Worm (Caenorhabditis elegans) whole organism, mixed stage, embryonic: Measurements from ENCODE around the gene hrg-5.

ENCODE experiments used
- M03D4.4 ChIP-seq: sonication (generic microtip); optimal IDR thresholded peaks from 2 replicates; lab custom pipeline; 2017; ENCODE audit warnings: mild to moderate bottlenecking, missing genetic modification characterization, missing compliant biosample characterization
- bed-3 ChIP-seq: fragments of 200-800 bp; sonication (Bioruptor generic); optimal IDR thresholded peaks from 3 replicates; lab custom pipeline; 2018; ENCODE audit warnings: mild to moderate bottlenecking, missing genetic modification characterization, moderate library complexity, missing compliant biosample characterization
- blmp-1 ChIP-seq: fragments of 150-350 bp; optimal IDR thresholded peaks from 2 replicates; lab custom pipeline; 2014; ENCODE audit warnings: missing biosample characterization, missing genetic modification characterization
- ceh-39 ChIP-seq: fragments of 150-350 bp; optimal IDR thresholded peaks from 2 replicates; lab custom pipeline; 2014; ENCODE audit warnings: missing biosample characterization, missing genetic modification characterization
- ceh-43 ChIP-seq: fragments of 200-800 bp; sonication (Bioruptor generic); optimal IDR thresholded peaks from 2 replicates; lab custom pipeline; 2018; ENCODE audit warnings: mild to moderate bottlenecking, missing genetic modification characterization, moderate library complexity, missing compliant biosample characterization
- ceh-83 ChIP-seq: fragments of 200-800 bp; sonication (Bioruptor generic); optimal IDR thresholded peaks from 2 replicates; lab custom pipeline; 2018; ENCODE audit warnings: mild to moderate bottlenecking, missing genetic modification characterization, missing compliant biosample characterization
- ces-1 ChIP-seq: fragments of 150-350 bp; optimal IDR thresholded peaks from 2 replicates; lab custom pipeline; 2014; ENCODE audit warnings: missing biosample characterization, missing genetic modification reagents, missing genetic modification characterization
- cnd-1 ChIP-seq: fragments of 200-800 bp; sonication (Bioruptor generic); optimal IDR thresholded peaks from 2 replicates; lab custom pipeline; 2018; ENCODE audit warnings: mild to moderate bottlenecking, missing genetic modification characterization, missing compliant biosample characterization
- drap-1 ChIP-seq: fragments of 200-800 bp; sonication (Bioruptor generic); optimal IDR thresholded peaks from 3 replicates; lab custom pipeline; 2018; ENCODE audit warnings: mild to moderate bottlenecking, missing genetic modification characterization, missing compliant biosample characterization
- elt-1 ChIP-seq: sonication (generic microtip); optimal IDR thresholded peaks from 2 replicates; lab custom pipeline; 2017; ENCODE audit warnings: missing genetic modification characterization, mild to moderate bottlenecking, missing compliant biosample characterization, antibody characterized with exemption, moderate library complexity, borderline replicate concordance; ENCODE audit not compliant: insufficient read depth
- elt-3 ChIP-seq: fragments of 150-350 bp; optimal IDR thresholded peaks from 2 replicates; lab custom pipeline; 2014; ENCODE audit warnings: missing biosample characterization, missing genetic modification characterization
- flh-1 ChIP-seq: fragments of 200-800 bp; sonication (Bioruptor generic); optimal IDR thresholded peaks from 2 replicates; lab custom pipeline; 2018; ENCODE audit warnings: mild to moderate bottlenecking, missing genetic modification characterization, moderate library complexity, missing compliant biosample characterization
- ham-2 ChIP-seq: fragments of 200-800 bp; sonication (Bioruptor generic); optimal IDR thresholded peaks from 2 replicates; lab custom pipeline; 2018; ENCODE audit warnings: mild to moderate bottlenecking, missing genetic modification characterization, missing compliant biosample characterization
- hlh-1 ChIP-seq: fragments of 150-350 bp; optimal IDR thresholded peaks from 2 replicates; lab custom pipeline; 2014; ENCODE audit warnings: missing biosample characterization, missing genetic modification reagents, missing genetic modification characterization
- lin-13 ChIP-seq: fragments of 150-350 bp; optimal IDR thresholded peaks from 2 replicates; lab custom pipeline; 2014; ENCODE audit warnings: missing biosample characterization, missing genetic modification characterization
- lin-32 ChIP-seq: fragments of 200-800 bp; sonication (Bioruptor generic); optimal IDR thresholded peaks from 2 replicates; lab custom pipeline; 2018; ENCODE audit warnings: mild to moderate bottlenecking, missing genetic modification characterization, missing compliant biosample characterization
- lsy-2 ChIP-seq: fragments of 150-350 bp; optimal IDR thresholded peaks from 2 replicates; lab custom pipeline; 2014; ENCODE audit warnings: missing biosample characterization, missing genetic modification characterization
- mab-5 ChIP-seq: fragments of 150-350 bp; optimal IDR thresholded peaks from 2 replicates; lab custom pipeline; 2014; ENCODE audit warnings: missing biosample characterization, missing genetic modification characterization
- mep-1 ChIP-seq: fragments of 150-350 bp; optimal IDR thresholded peaks from 2 replicates; lab custom pipeline; 2017; ENCODE audit warnings: missing biosample characterization, missing genetic modification reagents, missing genetic modification characterization, inconsistent platforms
- mls-2 ChIP-seq: sonication (generic microtip); optimal IDR thresholded peaks from 2 replicates; lab custom pipeline; 2016; ENCODE audit warnings: mild to moderate bottlenecking, missing genetic modification characterization, moderate library complexity, missing compliant biosample characterization
- nhr-12 ChIP-seq: fragments of 150-350 bp; optimal IDR thresholded peaks from 2 replicates; lab custom pipeline; 2014; ENCODE audit warnings: missing biosample characterization, missing genetic modification characterization
- nhr-2 ChIP-seq: fragments of 150-350 bp; optimal IDR thresholded peaks from 2 replicates; lab custom pipeline; 2014; ENCODE audit warnings: missing biosample characterization, missing genetic modification characterization
- nhr-237 ChIP-seq: fragments of 150-350 bp; optimal IDR thresholded peaks from 2 replicates; lab custom pipeline; 2014; ENCODE audit warnings: missing biosample characterization, missing genetic modification characterization
- nhr-28 ChIP-seq: fragments of 150-350 bp; optimal IDR thresholded peaks from 2 replicates; lab custom pipeline; 2014; ENCODE audit warnings: missing biosample characterization, missing genetic modification characterization
- nhr-76 ChIP-seq: sonication (generic microtip); optimal IDR thresholded peaks from 2 replicates; lab custom pipeline; 2017; ENCODE audit warnings: missing biosample characterization, missing genetic modification characterization
- pha-4 ChIP-seq: fragments of 150-350 bp; optimal IDR thresholded peaks from 2 replicates; lab custom pipeline; 2018; ENCODE audit warnings: missing biosample characterization, missing genetic modification reagents, missing genetic modification characterization
- sem-2 ChIP-seq: fragments of 200-800 bp; sonication (Bioruptor generic); optimal IDR thresholded peaks from 2 replicates; lab custom pipeline; 2018; ENCODE audit warnings: mild to moderate bottlenecking, missing genetic modification characterization, missing compliant biosample characterization
- snpc-4 ChIP-seq: fragments of 150-350 bp; optimal IDR thresholded peaks from 2 replicates; lab custom pipeline; 2014; ENCODE audit warnings: missing biosample characterization, missing genetic modification characterization
- sptf-1 ChIP-seq: sonication (generic microtip); optimal IDR thresholded peaks from 2 replicates; lab custom pipeline; 2017; ENCODE audit warnings: mild to moderate bottlenecking, missing genetic modification characterization, moderate library complexity, missing compliant biosample characterization
- tbx-8 ChIP-seq: fragments of 200-800 bp; sonication (Bioruptor generic); optimal IDR thresholded peaks from 2 replicates; lab custom pipeline; 2018; ENCODE audit warnings: mild to moderate bottlenecking, missing genetic modification characterization, moderate library complexity, missing compliant biosample characterization
- unc-120 ChIP-seq: sonication (generic microtip); optimal IDR thresholded peaks from 2 replicates; lab custom pipeline; 2017; ENCODE audit warnings: missing genetic modification characterization, missing compliant biosample characterization; ENCODE audit not compliant: poor library complexity, severe bottlenecking
- unc-39 ChIP-seq: fragments of 150-350 bp; optimal IDR thresholded peaks from 2 replicates; lab custom pipeline; 2014; ENCODE audit warnings: missing biosample characterization, missing genetic modification characterization
- unc-62 ChIP-seq: fragments of 150-350 bp; optimal IDR thresholded peaks from 2 replicates; lab custom pipeline; 2014; ENCODE audit warnings: missing biosample characterization, missing genetic modification reagents, missing genetic modification characterization
- zip-8 ChIP-seq: fragments of 150-350 bp; optimal IDR thresholded peaks from 2 replicates; lab custom pipeline; 2014; ENCODE audit warnings: missing biosample characterization, missing genetic modification characterization
- ztf-11 ChIP-seq: fragments of 150-350 bp; optimal IDR thresholded peaks from 2 replicates; lab custom pipeline; 2014; ENCODE audit warnings: missing biosample characterization, missing genetic modification characterization

The hrg-5 gene

DNA sequence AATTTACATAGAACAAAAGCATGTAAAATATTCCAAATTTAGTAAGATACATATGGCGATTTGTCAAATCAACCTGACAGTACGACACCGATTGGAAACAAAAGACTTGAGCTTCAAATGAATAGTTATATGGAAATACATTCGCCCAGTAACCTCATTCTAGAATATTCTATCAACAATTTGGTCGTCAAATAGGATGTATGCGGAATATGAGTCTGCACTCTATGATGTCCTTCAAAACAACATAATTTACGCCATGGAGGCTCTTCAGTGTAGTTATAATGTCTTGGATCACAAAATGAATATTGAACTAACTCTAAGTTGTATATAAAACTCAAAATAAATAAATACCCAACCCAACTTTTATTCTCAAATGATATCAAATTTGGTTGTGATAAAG lies 2.6 kb downstream of the hrg-5 start:
- TF ChIP-seq ces-1 (GFP tag; lab: Kevin White, UChicago), result peak; percentile 44
- no peak for TF ChIP-seq nhr-12 (tag; lab: Kevin White, UChicago)
- TF ChIP-seq ceh-39, result peak; percentile 35
- no peak for TF ChIP-seq lin-32 (GFP tag; lab: Kevin White, UChicago)
- no peak for TF ChIP-seq blmp-1 (tag; lab: Kevin White, UChicago)
- peak; percentile 7 for TF ChIP-seq pha-4 (tag; lab: Kevin White, UChicago)

- TF ChIP-seq ceh-39 (peak; percentile 89), mls-2 (tag; lab: Kevin White, UChicago) (peak; percentile 100), ceh-83 (peak; percentile 100), nhr-28 (tag; lab: Kevin White, UChicago) (peak; percentile 84), ztf-11 (peak; percentile 93), snpc-4 (tag; lab: Kevin White, UChicago) (no peak), sptf-1 (tag; lab: Kevin White, UChicago) (peak; percentile 99), mab-5 (peak; percentile 76), M03D4.4 (tag; lab: Kevin White, UChicago) (peak; percentile 99), ces-1 (GFP tag; lab: Kevin White, UChicago) (peak; percentile 58), ham-2 (GFP tag; lab: Kevin White, UChicago) (peak; percentile 95), bed-3 (GFP tag; lab: Kevin White, UChicago) (peak; percentile 95), mep-1 (peak; percentile 96), lsy-2 (tag; lab: Kevin White, UChicago) (peak; percentile 48), hlh-1 (tag; lab: Kevin White, UChicago) (peak; percentile 79), unc-39 (peak; percentile 88), elt-1 (tag; lab: Kevin White, UChicago) (peak; percentile 2), unc-62 (peak; percentile 88), flh-1 (GFP tag; lab: Kevin White, UChicago) (peak; percentile 95), sem-2 (peak; percentile 98), blmp-1 (tag; lab: Kevin White, UChicago) (no peak), unc-120 (tag; lab: Kevin White, UChicago) (peak; percentile 99), zip-8 (no peak), nhr-2 (tag; lab: Kevin White, UChicago) (peak; percentile 87), lin-13 (tag; lab: Kevin White, UChicago) (peak; percentile 91), tbx-8 (peak; percentile 98), ceh-43 (GFP tag; lab: Kevin White, UChicago) (peak; percentile 96), cnd-1 (peak; percentile 99), elt-3 (tag; lab: Kevin White, UChicago) (peak; percentile 5), nhr-237 (tag; lab: Kevin White, UChicago) (no peak), nhr-76 (tag; lab: Kevin White, UChicago) (peak; percentile 76), pha-4 (tag; lab: Kevin White, UChicago) (peak; percentile 93), lin-32 (GFP tag; lab: Kevin White, UChicago) (peak; percentile 98), nhr-12 (tag; lab: Kevin White, UChicago) (peak; percentile 97), drap-1 (GFP tag; lab: Kevin White, UChicago) (peak; percentile 99)
These were observed 3.3 kb downstream of the hrg-5 start for ce11 chrIV:11025941-11026340.

DNA sequence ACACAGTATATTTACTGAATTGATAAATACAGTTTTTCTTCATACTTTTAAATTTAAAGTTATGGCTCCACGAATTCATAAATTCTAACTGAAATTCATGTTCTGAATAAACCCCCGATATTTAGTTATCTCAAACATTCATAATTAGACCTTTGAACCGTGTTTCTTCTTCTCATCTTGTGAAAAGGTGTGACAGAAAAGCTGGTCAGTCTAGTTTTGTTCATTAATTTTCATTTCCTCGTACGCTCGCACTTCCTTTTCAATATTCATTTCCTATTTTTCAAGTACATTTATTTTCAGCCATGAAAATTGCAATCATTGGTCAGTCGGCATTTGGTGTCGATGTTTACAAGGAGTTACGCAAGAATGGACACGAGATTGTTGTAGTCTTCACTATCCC lies 6.9 kb downstream of the hrg-5 start, which contains the start of gene alh-3:
Gene alh-3, plus strand, starts transcription at position 301 of the 400 bp plus-strand sequence.
- TF ChIP-seq tbx-8, result no peak
- TF ChIP-seq zip-8, result no peak
- no peak for TF ChIP-seq pha-4 (tag; lab: Kevin White, UChicago)
- no peak for TF ChIP-seq bed-3 (GFP tag; lab: Kevin White, UChicago)
